Fruit fly (Drosophila melanogaster): ENCODE measurements around the gene crp.
A peak's percentile ranks its signal among the peaks of the same experiment; 100 is the strongest.

Gene crp

DNA sequence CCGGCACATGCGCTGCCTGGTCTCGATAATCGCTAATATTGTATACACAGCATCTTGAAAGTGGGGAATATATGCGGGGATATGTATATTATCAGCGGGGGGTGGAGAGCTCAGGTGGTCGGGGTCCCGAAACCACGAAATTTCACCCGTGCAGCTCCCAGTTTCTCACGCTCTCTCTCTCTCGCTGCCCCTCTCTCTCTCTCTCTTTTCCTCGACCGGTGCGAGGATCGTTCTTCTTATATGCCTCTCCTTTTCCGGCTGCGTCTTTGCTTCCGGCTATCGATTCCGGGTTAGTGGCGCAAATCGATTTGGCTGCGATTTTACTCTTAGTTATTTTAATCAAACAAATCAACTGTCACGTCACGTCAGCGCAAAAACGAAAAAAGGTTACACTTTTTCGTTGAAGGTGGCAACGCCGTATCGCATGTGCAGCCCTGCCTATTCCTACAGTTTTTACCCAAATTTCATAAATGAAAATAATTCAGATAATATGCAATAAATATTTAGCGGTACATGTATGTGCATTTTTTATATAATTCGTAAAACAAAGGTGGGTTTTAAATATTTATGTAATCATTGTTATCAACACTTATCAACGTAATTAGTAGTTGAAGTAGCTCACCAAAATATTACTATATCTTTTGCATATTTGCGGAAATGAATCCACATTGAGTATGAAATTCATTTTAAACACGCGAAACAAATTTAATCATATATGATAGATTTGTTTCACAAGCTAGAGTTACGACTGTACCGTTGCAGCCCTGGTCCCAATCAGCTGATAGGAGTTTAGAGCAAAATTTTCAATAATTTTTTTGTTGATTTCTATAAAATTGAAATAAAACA is 12.2 kb upstream of the crp start, which contains the start of the genes heix and CG17328 (continued):
- TF ChIP-seq cad (GFP tag; optimal IDR thresholded peaks at IDR 0.05) (no peak), CG10565 (GFP tag; optimal IDR thresholded peaks at IDR 0.05) (no peak), fd64A (GFP tag; optimal IDR thresholded peaks at IDR 0.05) (no peak), B-H2 (GFP tag; optimal IDR thresholded peaks at IDR 0.05) (peak; percentile 73), lilli (GFP tag; optimal IDR thresholded peaks at IDR 0.05) (peak; percentile 84), CG1792 (GFP tag; optimal IDR thresholded peaks at IDR 0.05) (peak; percentile 1), gro (GFP tag; optimal IDR thresholded peaks at IDR 0.05) (peak; percentile 31), hkb (optimal IDR thresholded peaks at IDR 0.05) (peak; percentile 4), hkb (GFP tag; IDR thresholded peaks at IDR 0.05) (peak; percentile 37; the same call in 1 of the 2 replicates), CG10654 (GFP tag; optimal IDR thresholded peaks at IDR 0.05) (peak; percentile 70), CG1832 (GFP tag; optimal IDR thresholded peaks at IDR 0.05) (peak; percentile 57), jigr1 (GFP tag; IDR thresholded peaks at IDR 0.05) (0 out of 3 replicates have a peak, but pooled peaks have one; percentile 38), CG6175 (GFP tag; IDR thresholded peaks at IDR 0.05) (no peak), z (GFP tag; IDR thresholded peaks at IDR 0.05) (no peak), CG5245 (GFP tag; optimal IDR thresholded peaks at IDR 0.05) (no peak), CG7372 (GFP tag; IDR thresholded peaks at IDR 0.05) (no peak), CG8388 (GFP tag; optimal IDR thresholded peaks at IDR 0.05) (peak; percentile 43), CG13424 (tag; optimal IDR thresholded peaks at IDR 0.05) (peak; percentile 81), Sox102F (GFP tag; optimal IDR thresholded peaks at IDR 0.05) (no peak), lola (GFP tag; optimal IDR thresholded peaks at IDR 0.05) (peak in 1 of 3 experiments; percentile 70), D19A (tag; optimal IDR thresholded peaks at IDR 0.05) (no peak), CG6254 (GFP tag; optimal IDR thresholded peaks at IDR 0.05) (no peak), CG30431 (GFP tag; optimal IDR thresholded peaks at IDR 0.05) (peak; percentile 19), seq (GFP tag; IDR thresholded peaks at IDR 0.05) (peak; percentile 28; the same call in 1 of the 2 replicates), bsh (GFP tag; optimal IDR thresholded peaks at IDR 0.05) (peak in 1 of 2 experiments; percentile 61), maf-S (GFP tag; optimal IDR thresholded peaks at IDR 0.05) (peak; percentile 55), slou (GFP tag; optimal IDR thresholded peaks at IDR 0.05) (peak; percentile 75), Atf3 (GFP tag; optimal IDR thresholded peaks at IDR 0.05) (peak; percentile 46), Dll (GFP tag; IDR thresholded peaks at IDR 0.05; ENCODE audit: partially characterized antibody) (peak; percentile 49; the same call in 1 of the 4 replicates), dmrt11E (tag; optimal IDR thresholded peaks at IDR 0.05) (peak; percentile 59), kah (GFP tag; optimal IDR thresholded peaks at IDR 0.05) (peak; percentile 93), Eip74EF (GFP tag; optimal IDR thresholded peaks at IDR 0.05) (no peak), CG4404 (GFP tag; IDR thresholded peaks at IDR 0.05) (peak; percentile 54), HHEX (GFP tag; optimal IDR thresholded peaks at IDR 0.05) (peak; percentile 41), ac (GFP tag; optimal IDR thresholded peaks at IDR 0.05) (no peak), CG3065 (GFP tag; optimal IDR thresholded peaks at IDR 0.05) (peak; percentile 7), pan (optimal IDR thresholded peaks at IDR 0.05) (no peak), pan (GFP tag; optimal IDR thresholded peaks at IDR 0.05 in 1 of 2, IDR thresholded peaks at IDR 0.05 in 1 of 2) (peak in 1 of 2 experiments; percentile 65), inv (GFP tag; IDR thresholded peaks at IDR 0.05; ENCODE audit: partially characterized antibody) (no peak), Ets97D (GFP tag; optimal IDR thresholded peaks at IDR 0.05) (peak; percentile 74), CG12659 (GFP tag; optimal IDR thresholded peaks at IDR 0.05) (peak; percentile 80), dmrt99B (tag; optimal IDR thresholded peaks at IDR 0.05) (no peak), sisA (GFP tag; IDR thresholded peaks at IDR 0.05) (peak; percentile 80), exex (tag; optimal IDR thresholded peaks at IDR 0.05) (no peak), knrl (GFP tag; IDR thresholded peaks at IDR 0.05; ENCODE audit: partially characterized antibody) (no peak), CG17385 (GFP tag; optimal IDR thresholded peaks at IDR 0.05) (peak; percentile 58), CG6683 (GFP tag; optimal IDR thresholded peaks at IDR 0.05) (no peak), Kr (GFP tag; optimal IDR thresholded peaks at IDR 0.05) (no peak)

All from whole organism, embryonic.